Worm (Caenorhabditis elegans) whole organism, L4 larva: ENCODE results near the gene ZK899.1.

Experiments
- mes-2 ChIP-seq: sonication (generic microtip); optimal IDR thresholded peaks from 2 replicates; lab custom pipeline; 2016; ENCODE audit warnings: missing genotype, mild to moderate bottlenecking, missing genetic modification characterization, missing compliant biosample characterization; ENCODE audit not compliant: poor library complexity, severe bottlenecking
- vab-7 ChIP-seq: fragments of 200-800 bp; sonication (Bioruptor generic); IDR thresholded peaks from 2 replicates; pipeline ENCODE4 v1.3.6; 2022; ENCODE audit warnings: missing genetic modification reagents, missing genetic modification characterization, missing compliant biosample characterization

ce11 chrX:9483754-9484153, 37.3 kb downstream of the ZK899.1 start:
- TF ChIP-seq mes-2 (tag; lab: Kevin White, UChicago) (no peak), vab-7 (GFP tag; lab: Robert Waterston, UW) (no peak)
